Fruit fly (Drosophila melanogaster) whole organism, embryonic: Measurements from ENCODE around the gene gig.

Experiments used
- Bteb2 ChIP-seq: fragments of 200-800 bp; sonication (Bioruptor generic); optimal IDR thresholded peaks from 2 replicates; lab custom pipeline; 2016; ENCODE audit warnings: missing biosample characterization, missing genetic modification characterization
- CG11093 ChIP-seq: fragments of 200-800 bp; sonication (Bioruptor generic); IDR thresholded peaks from 3 replicates; pipeline ENCODE4 v1.3.6; 2022; ENCODE audit warnings: missing biosample characterization, missing genetic modification characterization
- CG13894 ChIP-seq: fragments of 200-800 bp; sonication (Bioruptor generic); optimal IDR thresholded peaks from 3 replicates; lab custom pipeline; 2018; ENCODE audit warnings: missing biosample characterization, mild to moderate bottlenecking, missing genetic modification characterization, moderate library complexity
- CG15479 ChIP-seq: fragments of 200-800 bp; sonication (Bioruptor generic); optimal IDR thresholded peaks from 3 replicates; lab custom pipeline; 2019; ENCODE audit warnings: missing biosample characterization, mild to moderate bottlenecking, missing genetic modification characterization, moderate library complexity
- CG15601 ChIP-seq: fragments of 200-800 bp; sonication (Bioruptor generic); optimal IDR thresholded peaks from 3 replicates; lab custom pipeline; 2019; ENCODE audit warnings: missing biosample characterization, mild to moderate bottlenecking, missing genetic modification characterization, moderate library complexity
- CG18619 ChIP-seq: fragments of 200-800 bp; sonication (Bioruptor generic); optimal IDR thresholded peaks from 3 replicates; lab custom pipeline; 2017; ENCODE audit warnings: missing biosample characterization, mild to moderate bottlenecking, missing genetic modification characterization
- CG2129 ChIP-seq: fragments of 200-800 bp; sonication (Bioruptor generic); IDR thresholded peaks from 2 replicates; pipeline ENCODE4 v1.3.6; 2022; ENCODE audit warnings: missing biosample characterization, missing genetic modification characterization; ENCODE audit not compliant: partially characterized antibody
- CG2875 ChIP-seq: fragments of 200-800 bp; sonication (Bioruptor generic); optimal IDR thresholded peaks from 2 replicates; lab custom pipeline; 2017; ENCODE audit warnings: missing biosample characterization, mild to moderate bottlenecking, missing genetic modification characterization, missing genetic modification reagents
- CG31441 ChIP-seq: fragments of 200-800 bp; sonication (Bioruptor generic); IDR thresholded peaks from 2 replicates; pipeline ENCODE4 v1.3.6; 2022; ENCODE audit warnings: missing biosample characterization, missing genetic modification characterization
- CG32532 ChIP-seq: fragments of 200-800 bp; sonication (Bioruptor generic); IDR thresholded peaks from 2 replicates; pipeline ENCODE4 v1.3.6; 2022; ENCODE audit warnings: missing biosample characterization, missing genetic modification characterization
- CG33213 ChIP-seq: fragments of 200-800 bp; sonication (Bioruptor generic); optimal IDR thresholded peaks from 3 replicates; lab custom pipeline; 2016; ENCODE audit warnings: missing biosample characterization, missing genetic modification characterization
- CG34224 ChIP-seq: fragments of 200-800 bp; sonication (Bioruptor generic); IDR thresholded peaks from 3 replicates; pipeline ENCODE4 v1.3.6; 2022; ENCODE audit warnings: missing biosample characterization, missing genetic modification characterization; ENCODE audit not compliant: partially characterized antibody
- CG3995 ChIP-seq: fragments of 200-800 bp; sonication (Bioruptor generic); optimal IDR thresholded peaks from 3 replicates; lab custom pipeline; 2016; ENCODE audit warnings: missing biosample characterization, missing genetic modification characterization
- CG42726 ChIP-seq: fragments of 200-800 bp; sonication (Bioruptor generic); IDR thresholded peaks from 2 replicates; pipeline ENCODE4 v1.3.6; 2022; ENCODE audit warnings: missing biosample characterization, missing genetic modification characterization; ENCODE audit not compliant: partially characterized antibody
- CG4328 ChIP-seq: fragments of 200-800 bp; sonication (Bioruptor generic); optimal IDR thresholded peaks from 3 replicates; lab custom pipeline; 2017; ENCODE audit warnings: missing biosample characterization, missing genetic modification reagents, missing genetic modification characterization
- CG7271 ChIP-seq: fragments of 200-800 bp; sonication (Bioruptor generic); optimal IDR thresholded peaks from 2 replicates; lab custom pipeline; 2018; ENCODE audit warnings: missing biosample characterization, mild to moderate bottlenecking, missing genetic modification characterization, moderate library complexity
- CG7786 ChIP-seq: fragments of 200-800 bp; sonication (Bioruptor generic); optimal IDR thresholded peaks from 2 replicates; lab custom pipeline; 2016; ENCODE audit warnings: missing biosample characterization, missing genetic modification characterization
- CG7928 ChIP-seq: fragments of 200-800 bp; sonication (Bioruptor generic); optimal IDR thresholded peaks from 2 replicates; lab custom pipeline; 2017; ENCODE audit warnings: missing biosample characterization, mild to moderate bottlenecking, missing genetic modification characterization
- Deaf1 ChIP-seq: fragments of 200-800 bp; optimal IDR thresholded peaks from 3 replicates; lab custom pipeline; 2019; ENCODE audit warnings: missing biosample characterization, mild to moderate bottlenecking, missing genetic modification characterization, moderate library complexity
- Dip2 ChIP-seq: fragments of 200-800 bp; sonication (Bioruptor generic); IDR thresholded peaks from 2 replicates; pipeline ENCODE4 v1.3.6; 2022; ENCODE audit warnings: missing biosample characterization, missing genetic modification characterization
- Drgx ChIP-seq: fragments of 200-800 bp; sonication (Bioruptor generic); IDR thresholded peaks from 2 replicates; pipeline ENCODE4 v1.3.6; 2022; ENCODE audit warnings: missing biosample characterization, missing genetic modification characterization
- Elba2 ChIP-seq: fragments of 200-800 bp; sonication (Bioruptor generic); optimal IDR thresholded peaks from 3 replicates; lab custom pipeline; 2016; ENCODE audit warnings: missing biosample characterization, missing genetic modification characterization
- Lhr ChIP-seq: fragments of 200-800 bp; sonication (Bioruptor generic); optimal IDR thresholded peaks from 3 replicates; lab custom pipeline; 2017; ENCODE audit warnings: mild to moderate bottlenecking, missing biosample characterization, missing genetic modification reagents, missing genetic modification characterization
- Mad ChIP-seq: fragments of 200-800 bp; sonication (Bioruptor generic); optimal IDR thresholded peaks from 2 replicates; lab custom pipeline; 2016; ENCODE audit warnings: missing biosample characterization, missing genetic modification characterization
- Meics ChIP-seq: fragments of 200-800 bp; sonication (Bioruptor generic); optimal IDR thresholded peaks from 2 replicates; lab custom pipeline; 2017; ENCODE audit warnings: missing biosample characterization, mild to moderate bottlenecking, missing genetic modification characterization
- Myb ChIP-seq: fragments of 200-800 bp; sonication (Bioruptor generic); optimal IDR thresholded peaks from 2 replicates; lab custom pipeline; 2016; ENCODE audit warnings: missing biosample characterization, missing genetic modification characterization
- NC2β ChIP-seq: fragments of 200-800 bp; sonication (Bioruptor generic); optimal IDR thresholded peaks from 2 replicates; lab custom pipeline; 2016; ENCODE audit warnings: missing biosample characterization, missing genetic modification characterization
- Rfx ChIP-seq: fragments of 200-800 bp; sonication (Bioruptor generic); IDR thresholded peaks from 2 replicates; pipeline ENCODE4 v1.3.6; 2022; ENCODE audit warnings: missing biosample characterization, missing genetic modification characterization
- Scr ChIP-seq: fragments of 200-800 bp; sonication (Bioruptor generic); IDR thresholded peaks from 2 replicates; pipeline ENCODE4 v1.3.6; 2022; ENCODE audit warnings: missing biosample characterization, missing genetic modification characterization; ENCODE audit not compliant: partially characterized antibody
- Vsx1 ChIP-seq: fragments of 200-800 bp; sonication (Bioruptor generic); optimal IDR thresholded peaks from 2 replicates; lab custom pipeline; 2017; ENCODE audit warnings: missing biosample characterization, mild to moderate bottlenecking, missing genetic modification characterization, missing genetic modification reagents
- bcd ChIP-seq: fragments of 200-800 bp; sonication (Bioruptor generic); optimal IDR thresholded peaks from 2 replicates; lab custom pipeline; 2017; ENCODE audit warnings: missing biosample characterization, mild to moderate bottlenecking, missing genetic modification characterization
- crc ChIP-seq: fragments of 200-800 bp; sonication (Bioruptor generic); optimal IDR thresholded peaks from 2 replicates; lab custom pipeline; 2016; ENCODE audit warnings: missing biosample characterization, missing genetic modification characterization
- dimm ChIP-seq: fragments of 200-800 bp; sonication (Bioruptor generic); IDR thresholded peaks from 2 replicates; pipeline ENCODE4 v1.3.6; 2022; ENCODE audit warnings: missing biosample characterization, missing genetic modification characterization
- eyg ChIP-seq: fragments of 200-800 bp; sonication (Bioruptor generic); optimal IDR thresholded peaks from 3 replicates; lab custom pipeline; 2016; ENCODE audit warnings: missing biosample characterization, missing genetic modification characterization
- gt ChIP-seq: fragments of 200-800 bp; sonication (Bioruptor generic); IDR thresholded peaks from 2 replicates; pipeline ENCODE4 v1.3.6; 2022; ENCODE audit warnings: missing biosample characterization, missing genetic modification characterization
- hbn ChIP-seq: fragments of 200-800 bp; sonication (Bioruptor generic); IDR thresholded peaks from 2 replicates; pipeline ENCODE4 v1.3.6; 2022; ENCODE audit warnings: missing biosample characterization, missing genetic modification characterization; ENCODE audit not compliant: partially characterized antibody
- ind ChIP-seq: fragments of 200-800 bp; sonication (Bioruptor generic); optimal IDR thresholded peaks from 3 replicates; lab custom pipeline; 2016; ENCODE audit warnings: missing biosample characterization, missing genetic modification characterization
- lola ChIP-seq, 3 experiments: fragments of >200 bp in 2 of 3; fragments of 200-800 bp in 1 of 3; sonication (Bioruptor generic) in 1 of 3; optimal IDR thresholded peaks; 2 replicates each; lab custom pipeline; 2017 to 2019; ENCODE audit warnings: missing biosample characterization in 3 of 3, missing genetic modification characterization in 3 of 3, mild to moderate bottlenecking in 1 of 3, moderate library complexity in 1 of 3
- nmo ChIP-seq: fragments of 200-800 bp; sonication (Bioruptor generic); optimal IDR thresholded peaks from 2 replicates; lab custom pipeline; 2018; ENCODE audit warnings: missing biosample characterization, mild to moderate bottlenecking, missing genetic modification characterization, moderate library complexity
- otp ChIP-seq: fragments of 200-800 bp; sonication (Bioruptor generic); IDR thresholded peaks from 3 replicates; pipeline ENCODE4, ENCODE4 v1.3.6; 2022; ENCODE audit warnings: missing biosample characterization, missing genetic modification characterization
- pho ChIP-seq: fragments of 200-800 bp; sonication (Bioruptor generic); optimal IDR thresholded peaks from 2 replicates; lab custom pipeline; 2016; ENCODE audit warnings: missing biosample characterization, missing genetic modification characterization
- psq ChIP-seq: fragments of 200-800 bp; sonication (Bioruptor generic); optimal IDR thresholded peaks from 2 replicates; lab custom pipeline; 2017; ENCODE audit warnings: missing biosample characterization, missing genetic modification characterization
- ro ChIP-seq: fragments of 200-800 bp; sonication (Bioruptor generic); IDR thresholded peaks from 2 replicates; pipeline ENCODE4 v1.3.6; 2022; ENCODE audit warnings: missing biosample characterization, missing genetic modification characterization
- sc ChIP-seq, 3 experiments: fragments of >200 bp in 2 of 3; fragments of 200-800 bp in 1 of 3; sonication (Bioruptor generic) in 1 of 3; optimal IDR thresholded peaks; 2 replicates in 2 of 3; 3 replicates in 1 of 3; lab custom pipeline; 2017; ENCODE audit warnings: mild to moderate bottlenecking in 1 of 3, missing biosample characterization in 1 of 3, missing genetic modification characterization in 1 of 3, missing genetic modification reagents in 1 of 3
- sisA ChIP-seq: fragments of 200-800 bp; sonication (Bioruptor generic); IDR thresholded peaks from 2 replicates; pipeline ENCODE4 v1.3.6; 2022; ENCODE audit warnings: missing biosample characterization, missing genetic modification characterization
- so ChIP-seq: fragments of 200-800 bp; sonication (Bioruptor generic); IDR thresholded peaks from 3 replicates; pipeline ENCODE4 v1.3.6; 2022; ENCODE audit warnings: missing biosample characterization, missing genetic modification characterization
- ssp ChIP-seq: fragments of 200-800 bp; sonication (Bioruptor generic); IDR thresholded peaks from 2 replicates; pipeline ENCODE4 v1.3.6; 2022; ENCODE audit warnings: missing biosample characterization, missing genetic modification characterization
- vfl ChIP-seq: fragments of 200-800 bp; sonication (Bioruptor generic); optimal IDR thresholded peaks from 2 replicates; lab custom pipeline; 2016; ENCODE audit warnings: missing biosample characterization, missing genetic modification characterization
- z ChIP-seq: fragments of 200-800 bp; sonication (Bioruptor generic); IDR thresholded peaks from 3 replicates; pipeline ENCODE4 v1.3.6; 2022; ENCODE audit warnings: missing biosample characterization, missing genetic modification characterization
- zen2 ChIP-seq: fragments of 200-800 bp; sonication (Bioruptor generic); IDR thresholded peaks from 3 replicates; pipeline ENCODE4 v1.3.6; 2022; ENCODE audit warnings: missing biosample characterization, missing genetic modification characterization; ENCODE audit not compliant: partially characterized antibody

gig gene

DNA sequence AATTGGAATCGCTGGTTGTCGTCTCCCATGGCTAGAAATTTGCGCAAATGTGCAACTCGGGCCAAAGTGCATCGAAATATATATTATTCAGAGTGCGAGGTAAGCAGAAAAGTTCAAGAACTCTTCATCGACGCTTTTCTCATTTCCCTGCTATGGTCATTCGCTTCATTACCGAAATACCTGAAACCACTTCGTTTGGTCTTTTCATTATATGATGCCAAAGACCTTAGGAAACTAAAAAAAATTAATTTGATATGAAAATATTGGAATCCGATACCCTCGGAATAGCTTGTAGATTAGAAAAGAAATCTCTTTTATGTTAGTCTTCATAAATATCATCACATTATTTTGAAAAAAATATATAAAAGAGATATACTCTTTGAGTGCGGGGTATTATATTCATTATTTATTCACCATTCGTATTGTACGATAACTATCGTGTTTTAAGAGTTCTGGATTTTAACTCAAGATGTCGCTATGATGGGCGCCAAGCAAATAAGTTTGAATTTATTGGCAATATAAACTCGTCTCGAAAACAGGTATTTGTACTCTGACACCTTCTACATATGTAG lies 16.1 kb upstream of the gig start, which contains the start of gene CG14187 (continued):
- TF ChIP-seq sc (optimal IDR thresholded peaks at IDR 0.05; lab: Kevin White, UChicago) (no peak), sc (GFP tag; optimal IDR thresholded peaks at IDR 0.05; lab: Kevin White, UChicago) (no peak), Elba2 (GFP tag; lab: Kevin White, UChicago) (no peak), bcd (GFP tag; lab: Kevin White, UChicago) (no peak), z (no peak), eyg (no peak), CG42726 (0 out of 2 replicates have a peak, but pooled peaks have one; percentile 26), zen2 (GFP tag; lab: Robert Waterston, UW) (no peak), otp (no peak), Bteb2 (no peak), CG3995 (GFP tag; lab: Kevin White, UChicago) (no peak), CG2129 (GFP tag; lab: Robert Waterston, UW) (no peak), CG15479 (GFP tag; lab: Kevin White, UChicago) (no peak), ssp (GFP tag; lab: Robert Waterston, UW) (no peak), hbn (GFP tag; lab: Robert Waterston, UW) (peak; percentile 32; the same call in 1 of the 2 replicates), CG34224 (0 out of 3 replicates have a peak, but pooled peaks have one; percentile 31), CG7271 (tag; lab: Kevin White, UChicago) (no peak), CG18619 (GFP tag; lab: Kevin White, UChicago) (no peak), Drgx (GFP tag; lab: Robert Waterston, UW) (no peak), Lhr (no peak), Rfx (GFP tag; lab: Robert Waterston, UW) (peak; percentile 42; the same call in 1 of the 2 replicates), CG7928 (no peak), CG13894 (tag; lab: Kevin White, UChicago) (peak; percentile 6), Meics (no peak), Vsx1 (GFP tag; lab: Kevin White, UChicago) (no peak), psq (GFP tag; lab: Kevin White, UChicago) (no peak), NC2β (no peak), ro (GFP tag; lab: Robert Waterston, UW) (no peak), CG2875 (no peak), CG4328 (GFP tag; lab: Kevin White, UChicago) (no peak), ind (no peak), Mad (GFP tag; lab: Kevin White, UChicago) (no peak), CG15601 (tag; lab: Kevin White, UChicago) (no peak), Scr (GFP tag; lab: Robert Waterston, UW) (peak; percentile 65), sisA (GFP tag; lab: Robert Waterston, UW) (no peak), CG31441 (GFP tag; lab: Robert Waterston, UW) (0 out of 2 replicates have a peak, but pooled peaks have one; percentile 11), Deaf1 (tag; lab: Kevin White, UChicago) (no peak), CG7786 (no peak), CG32532 (GFP tag; lab: Robert Waterston, UW) (peak; percentile 44; the same call in 1 of the 2 replicates), Dip2 (no peak), nmo (GFP tag; lab: Kevin White, UChicago) (no peak), crc (GFP tag; lab: Kevin White, UChicago) (no peak), Myb (no peak), CG33213 (GFP tag; lab: Kevin White, UChicago) (no peak), vfl (GFP tag; lab: Kevin White, UChicago) (no peak), lola (GFP tag; optimal IDR thresholded peaks at IDR 0.05; lab: Kevin White, UChicago) (no peak), dimm (GFP tag; lab: Robert Waterston, UW) (no peak), pho (GFP tag; lab: Kevin White, UChicago) (no peak), gt (GFP tag; lab: Robert Waterston, UW) (no peak), so (GFP tag; lab: Robert Waterston, UW) (no peak), CG11093 (GFP tag; lab: Robert Waterston, UW) (no peak)
